Fruit fly (Drosophila melanogaster): Measurements from ENCODE around the gene CG33658.

- TF ChIP-seq Snoo (tag; optimal IDR thresholded peaks at IDR 0.05) = no peak
- TF ChIP-seq CG12605 (GFP tag; IDR thresholded peaks at IDR 0.05) = no peak
- no peak for TF ChIP-seq Ets98B (GFP tag; IDR thresholded peaks at IDR 0.05)
- TF ChIP-seq D1 (tag; optimal IDR thresholded peaks at IDR 0.05) = no peak
- TF ChIP-seq gl (tag; optimal IDR thresholded peaks at IDR 0.05) = no peak
- no peak for TF ChIP-seq CG13204 (GFP tag; optimal IDR thresholded peaks at IDR 0.05)
- no peak for TF ChIP-seq CG4496 (GFP tag; IDR thresholded peaks at IDR 0.05)
Observed at dm6 chr3R:24890217-24890616, 49.3 kb upstream of the CG33658 start.

Data from whole organism, pupa.